Worm (Caenorhabditis elegans) whole organism, L2 larva: ENCODE results near the gene unc-9.

ENCODE experiments used
- aly-2 ChIP-seq: fragments of 150-350 bp; optimal IDR thresholded peaks from 2 replicates; lab custom pipeline; 2014; ENCODE audit warnings: missing biosample characterization, missing genetic modification characterization
- elt-1 ChIP-seq: fragments of 150-350 bp; optimal IDR thresholded peaks from 2 replicates; lab custom pipeline; 2014; ENCODE audit warnings: missing biosample characterization, missing genetic modification characterization
- nhr-237 ChIP-seq: fragments of 150-350 bp; optimal IDR thresholded peaks from 2 replicates; lab custom pipeline; 2014; ENCODE audit warnings: missing biosample characterization, missing genetic modification characterization

- no peak for TF ChIP-seq aly-2 (tag; lab: Kevin White, UChicago)
- TF ChIP-seq elt-1 (tag; lab: Kevin White, UChicago): no peak
- TF ChIP-seq nhr-237: no peak
Measured at ce11 chrX:13178347-13178746, 23.2 kb upstream of the unc-9 start, which contains the start of gene nlp-3.
